Worm (Caenorhabditis elegans): Measurements from ENCODE around the gene F43C11.16.

The F43C11.16 gene

ce11 chrII:2366623-2367365 is 6.9 kb upstream of the F43C11.16 start, which contains the start of the genes F43C11.12 and F16G10.5:
Gene F43C11.12, minus strand, starts transcription at chrII:2366723.
Gene F16G10.5, plus strand, starts transcription at chrII:2367315.
- no peak for TF ChIP-seq aly-2 (tag; optimal IDR thresholded peaks at IDR 0.05)
- TF ChIP-seq egl-27 (tag; optimal IDR thresholded peaks at IDR 0.05): no peak
- no peak for TF ChIP-seq eor-1 (tag; optimal IDR thresholded peaks at IDR 0.05)
- TF ChIP-seq elt-1 (tag; optimal IDR thresholded peaks at IDR 0.05): no peak
- TF ChIP-seq pqm-1 (tag; optimal IDR thresholded peaks at IDR 0.05): no peak
- TF ChIP-seq fkh-10 (GFP tag; optimal IDR thresholded peaks at IDR 0.05): no peak
- TF ChIP-seq ama-1 (optimal IDR thresholded peaks at IDR 0.05): no peak
- TF ChIP-seq skn-1 (tag; optimal IDR thresholded peaks at IDR 0.05): no peak
- no peak for TF ChIP-seq nhr-237 (tag; optimal IDR thresholded peaks at IDR 0.05)
- TF ChIP-seq lin-39 (tag; optimal IDR thresholded peaks at IDR 0.05): no peak

ce11 chrII:2363673-2364072 is 3.8 kb upstream of the F43C11.16 start, which contains the start of gene F43C11.11:
Gene F43C11.11, minus strand, starts transcription at chrII:2363773.
- no peak for TF ChIP-seq ceh-28 (tag; optimal IDR thresholded peaks at IDR 0.05)
- TF ChIP-seq ceh-16 (tag; optimal IDR thresholded peaks at IDR 0.05): no peak
- TF ChIP-seq ceh-82 (tag; optimal IDR thresholded peaks at IDR 0.05): no peak
- TF ChIP-seq nhr-76 (tag; optimal IDR thresholded peaks at IDR 0.05): no peak
- no peak for TF ChIP-seq fkh-2 (tag; optimal IDR thresholded peaks at IDR 0.05)
- no peak for TF ChIP-seq mml-1 (tag; optimal IDR thresholded peaks at IDR 0.05)
- no peak for TF ChIP-seq egl-5 (tag; optimal IDR thresholded peaks at IDR 0.05)
- TF ChIP-seq nhr-67 (tag; optimal IDR thresholded peaks at IDR 0.05): no peak
- TF ChIP-seq nhr-43 (tag; optimal IDR thresholded peaks at IDR 0.05; ENCODE audit: poor library complexity, severe bottlenecking): no peak
- no peak for TF ChIP-seq nhr-25 (tag; optimal IDR thresholded peaks at IDR 0.05)
- TF ChIP-seq elt-3 (tag; optimal IDR thresholded peaks at IDR 0.05): no peak
- no peak for TF ChIP-seq nhr-77 (tag; optimal IDR thresholded peaks at IDR 0.05)
- TF ChIP-seq sea-2 (GFP tag; optimal IDR thresholded peaks at IDR 0.05): no peak

ce11 chrII:2356795-2357194 is 3.1 kb downstream of the F43C11.16 start, which contains the start of gene F43C11.1:
Gene F43C11.1, plus strand, starts transcription at chrII:2357095.
- no peak for TF ChIP-seq pha-4 (tag; optimal IDR thresholded peaks at IDR 0.05)
- TF ChIP-seq mdl-1 (tag; optimal IDR thresholded peaks at IDR 0.05): no peak
- no peak for TF ChIP-seq nhr-28 (tag; optimal IDR thresholded peaks at IDR 0.05)
- TF ChIP-seq egl-27 (tag; optimal IDR thresholded peaks at IDR 0.05): no peak
- TF ChIP-seq zag-1 (tag; optimal IDR thresholded peaks at IDR 0.05): no peak
- no peak for TF ChIP-seq lin-15B (tag; optimal IDR thresholded peaks at IDR 0.05)
- no peak for TF ChIP-seq ztf-11 (tag; optimal IDR thresholded peaks at IDR 0.05)
- TF ChIP-seq nhr-77 (tag; optimal IDR thresholded peaks at IDR 0.05): no peak
- TF ChIP-seq unc-39 (tag; optimal IDR thresholded peaks at IDR 0.05): no peak
- TF ChIP-seq skn-1 (tag; optimal IDR thresholded peaks at IDR 0.05): no peak
- no peak for TF ChIP-seq ceh-16 (tag; optimal IDR thresholded peaks at IDR 0.05)
- no peak for TF ChIP-seq eor-1 (tag; optimal IDR thresholded peaks at IDR 0.05)

- TF ChIP-seq nhr-12 (tag; optimal IDR thresholded peaks at IDR 0.05): no peak
- TF ChIP-seq nhr-43 (tag; optimal IDR thresholded peaks at IDR 0.05; ENCODE audit: poor library complexity, severe bottlenecking): no peak
- TF ChIP-seq nhr-25 (tag; optimal IDR thresholded peaks at IDR 0.05): no peak
- no peak for TF ChIP-seq mml-1 (tag; optimal IDR thresholded peaks at IDR 0.05)
- no peak for TF ChIP-seq egl-5 (tag; optimal IDR thresholded peaks at IDR 0.05)
- no peak for TF ChIP-seq zag-1 (tag; optimal IDR thresholded peaks at IDR 0.05)
- TF ChIP-seq nfya-1 (tag; optimal IDR thresholded peaks at IDR 0.05; ENCODE audit: insufficient read depth): no peak
- TF ChIP-seq daf-12 (tag; optimal IDR thresholded peaks at IDR 0.05): no peak
- TF ChIP-seq pha-4 (tag; optimal IDR thresholded peaks at IDR 0.05): no peak
- no peak for TF ChIP-seq ceh-82 (tag; optimal IDR thresholded peaks at IDR 0.05)
Measured at ce11 chrII:2354476-2354875, 5.4 kb downstream of the F43C11.16 start, which contains the start of gene F43C11.2. Gene F43C11.2, plus strand, starts transcription at chrII:2354776.

- TF ChIP-seq elt-1 (tag; optimal IDR thresholded peaks at IDR 0.05): no peak
- no peak for TF ChIP-seq egl-27 (tag; optimal IDR thresholded peaks at IDR 0.05)
- TF ChIP-seq mdl-1 (tag; optimal IDR thresholded peaks at IDR 0.05): no peak
- no peak for TF ChIP-seq ZK546.5 (tag; optimal IDR thresholded peaks at IDR 0.05)
- TF ChIP-seq daf-12 (tag; optimal IDR thresholded peaks at IDR 0.05): no peak
- TF ChIP-seq nhr-23 (tag; optimal IDR thresholded peaks at IDR 0.05): no peak
- TF ChIP-seq unc-62 (GFP tag; optimal IDR thresholded peaks at IDR 0.05): no peak
- TF ChIP-seq lin-39 (tag; optimal IDR thresholded peaks at IDR 0.05): no peak
Measured at ce11 chrII:2353012-2353411, 6.9 kb downstream of the F43C11.16 start, which contains the start of gene F43C11.3. Gene F43C11.3, plus strand, starts transcription at chrII:2353312.

All from whole organism, L3 larva.